Fruit fly (Drosophila melanogaster) whole organism, embryonic: ENCODE measurements around the gene CG4101.

ENCODE experiments used
- ATbp ChIP-seq: fragments of 200-800 bp; sonication (Bioruptor generic); optimal IDR thresholded peaks from 2 replicates; lab custom pipeline; 2017; ENCODE audit warnings: missing biosample characterization, mild to moderate bottlenecking, missing genetic modification characterization, missing genetic modification reagents
- Atf3 ChIP-seq: fragments of 200-800 bp; sonication (Bioruptor generic); optimal IDR thresholded peaks from 3 replicates; lab custom pipeline; 2016; ENCODE audit warnings: missing biosample characterization, missing genetic modification characterization
- Awh ChIP-seq: fragments of 200-800 bp; sonication (Bioruptor generic); IDR thresholded peaks from 2 replicates; pipeline ENCODE4, ENCODE4 v1.3.6; 2022; ENCODE audit warnings: missing biosample characterization, missing genetic modification characterization
- Bdp1 ChIP-seq: fragments of 200-800 bp; sonication (Bioruptor generic); optimal IDR thresholded peaks from 3 replicates; lab custom pipeline; 2016; ENCODE audit warnings: missing biosample characterization, missing genetic modification characterization
- CG12104 ChIP-seq: fragments of 200-800 bp; sonication (Bioruptor generic); optimal IDR thresholded peaks from 3 replicates; lab custom pipeline; 2016; ENCODE audit warnings: missing biosample characterization, missing genetic modification characterization
- CG1233 ChIP-seq: fragments of 200-800 bp; sonication (Bioruptor generic); optimal IDR thresholded peaks from 4 replicates; lab custom pipeline; 2018; ENCODE audit warnings: missing biosample characterization, mild to moderate bottlenecking, missing genetic modification characterization
- CG12659 ChIP-seq: fragments of 200-800 bp; sonication (Bioruptor generic); optimal IDR thresholded peaks from 3 replicates; lab custom pipeline; 2017; ENCODE audit warnings: mild to moderate bottlenecking, missing biosample characterization, missing genetic modification reagents, missing genetic modification characterization
- CG14014 ChIP-seq: fragments of 200-800 bp; sonication (Bioruptor generic); IDR thresholded peaks from 2 replicates; pipeline ENCODE4 v1.3.6; 2022; ENCODE audit warnings: missing biosample characterization, missing genetic modification characterization
- CG17328 ChIP-seq: fragments of 200-800 bp; sonication (Bioruptor generic); IDR thresholded peaks from 2 replicates; pipeline ENCODE4 v1.3.6; 2022; ENCODE audit warnings: missing biosample characterization, missing genetic modification characterization
- CG1792 ChIP-seq: fragments of 200-800 bp; sonication (Bioruptor generic); optimal IDR thresholded peaks from 2 replicates; lab custom pipeline; 2016; ENCODE audit warnings: missing biosample characterization, missing genetic modification characterization
- CG2120 ChIP-seq: fragments of 200-800 bp; sonication (Bioruptor generic); optimal IDR thresholded peaks from 3 replicates; lab custom pipeline; 2016; ENCODE audit warnings: missing biosample characterization, missing genetic modification characterization
- CG2712 ChIP-seq: fragments of 200-800 bp; optimal IDR thresholded peaks from 3 replicates; lab custom pipeline; 2019; ENCODE audit warnings: missing biosample characterization, mild to moderate bottlenecking, missing genetic modification characterization, moderate library complexity
- CG30431 ChIP-seq: fragments of 200-800 bp; sonication (Bioruptor generic); optimal IDR thresholded peaks from 2 replicates; lab custom pipeline; 2017; ENCODE audit warnings: missing biosample characterization, missing genetic modification characterization
- CG31365 ChIP-seq: fragments of 200-800 bp; sonication (Bioruptor generic); optimal IDR thresholded peaks from 2 replicates; lab custom pipeline; 2018; ENCODE audit warnings: missing biosample characterization, mild to moderate bottlenecking, missing genetic modification characterization
- CG4360 ChIP-seq: fragments of 200-800 bp; sonication (Bioruptor generic); IDR thresholded peaks from 2 replicates; pipeline ENCODE4 v1.3.6; 2022; ENCODE audit warnings: missing biosample characterization, missing genetic modification characterization
- CG4707 ChIP-seq: fragments of 200-800 bp; sonication (Bioruptor generic); optimal IDR thresholded peaks from 2 replicates; lab custom pipeline; 2018; ENCODE audit warnings: missing biosample characterization, mild to moderate bottlenecking, missing genetic modification characterization, moderate library complexity
- CG7928 ChIP-seq: fragments of 200-800 bp; sonication (Bioruptor generic); optimal IDR thresholded peaks from 2 replicates; lab custom pipeline; 2017; ENCODE audit warnings: missing biosample characterization, mild to moderate bottlenecking, missing genetic modification characterization
- CG9215 ChIP-seq: fragments of 200-800 bp; sonication (Bioruptor generic); IDR thresholded peaks from 2 replicates; pipeline ENCODE4 v1.3.6; 2022; ENCODE audit warnings: missing biosample characterization, missing genetic modification characterization
- CG9797 ChIP-seq: fragments of 200-800 bp; sonication (Bioruptor generic); optimal IDR thresholded peaks from 3 replicates; lab custom pipeline; 2018; ENCODE audit warnings: missing biosample characterization, mild to moderate bottlenecking, missing genetic modification characterization
- CrebB ChIP-seq: fragments of 200-800 bp; sonication (Bioruptor generic); optimal IDR thresholded peaks from 3 replicates; lab custom pipeline; 2018; ENCODE audit warnings: missing biosample characterization, mild to moderate bottlenecking, missing genetic modification characterization
- E2f2 ChIP-seq: fragments of 200-800 bp; sonication (Bioruptor generic); IDR thresholded peaks from 2 replicates; pipeline ENCODE4 v1.3.6; 2022; ENCODE audit warnings: missing biosample characterization, missing genetic modification characterization
- Eip74EF ChIP-seq, 2 experiments: fragments of 200-800 bp in 1 of 2; fragments of >200 bp in 1 of 2; sonication (Bioruptor generic) in 1 of 2; optimal IDR thresholded peaks; 2 replicates each; lab custom pipeline; 2017 to 2019; ENCODE audit warnings: missing biosample characterization in 2 of 2, missing genetic modification characterization in 2 of 2, mild to moderate bottlenecking in 1 of 2, moderate library complexity in 1 of 2
- Fer1 ChIP-seq: fragments of 200-800 bp; sonication (Bioruptor generic); optimal IDR thresholded peaks from 2 replicates; lab custom pipeline; 2017; ENCODE audit warnings: missing biosample characterization, mild to moderate bottlenecking, missing genetic modification characterization
- HHEX ChIP-seq: fragments of 200-800 bp; sonication (Bioruptor generic); optimal IDR thresholded peaks from 3 replicates; lab custom pipeline; 2017; ENCODE audit warnings: missing biosample characterization, mild to moderate bottlenecking, missing genetic modification characterization, missing genetic modification reagents
- HmgZ ChIP-seq: fragments of 200-800 bp; sonication (Bioruptor generic); optimal IDR thresholded peaks from 2 replicates; lab custom pipeline; 2018; ENCODE audit warnings: missing biosample characterization, mild to moderate bottlenecking, missing genetic modification characterization
- Hr51 ChIP-seq, 2 experiments: fragments of 200-800 bp; sonication (Bioruptor generic); optimal IDR thresholded peaks; 2 replicates in 1 of 2; 3 replicates in 1 of 2; lab custom pipeline; 2016 to 2018; ENCODE audit warnings: missing biosample characterization in 2 of 2, missing genetic modification characterization in 2 of 2, mild to moderate bottlenecking in 1 of 2, moderate library complexity in 1 of 2
- Usf ChIP-seq: fragments of 200-800 bp; sonication (Bioruptor generic); optimal IDR thresholded peaks from 2 replicates; lab custom pipeline; 2017; ENCODE audit warnings: missing genotype, missing biosample characterization, missing genetic modification characterization
- ash1 ChIP-seq: fragments of 200-800 bp; sonication (Bioruptor generic); optimal IDR thresholded peaks from 2 replicates; lab custom pipeline; 2018; ENCODE audit warnings: missing biosample characterization, mild to moderate bottlenecking, missing genetic modification characterization
- az2 ChIP-seq: fragments of 200-800 bp; sonication (Bioruptor generic); optimal IDR thresholded peaks from 3 replicates; lab custom pipeline; 2016; ENCODE audit warnings: missing biosample characterization, missing genetic modification characterization
- bigmax ChIP-seq: fragments of 200-800 bp; sonication (Bioruptor generic); optimal IDR thresholded peaks from 2 replicates; lab custom pipeline; 2018; ENCODE audit warnings: missing biosample characterization, mild to moderate bottlenecking, missing genetic modification characterization
- corto ChIP-seq: fragments of 200-800 bp; sonication (Bioruptor generic); optimal IDR thresholded peaks from 2 replicates; lab custom pipeline; 2016; ENCODE audit warnings: missing biosample characterization, mild to moderate bottlenecking, missing genetic modification characterization, moderate library complexity
- grn ChIP-seq: fragments of 200-800 bp; sonication (Bioruptor generic); optimal IDR thresholded peaks from 3 replicates; lab custom pipeline; 2017; ENCODE audit warnings: missing biosample characterization, missing genetic modification characterization
- kay ChIP-seq: fragments of 200-800 bp; sonication (Bioruptor generic); optimal IDR thresholded peaks from 2 replicates; lab custom pipeline; 2016; ENCODE audit warnings: missing biosample characterization, missing genetic modification characterization
- lola ChIP-seq, 3 experiments: fragments of >200 bp in 2 of 3; fragments of 200-800 bp in 1 of 3; sonication (Bioruptor generic) in 1 of 3; optimal IDR thresholded peaks; 2 replicates each; lab custom pipeline; 2017 to 2019; ENCODE audit warnings: missing biosample characterization in 3 of 3, missing genetic modification characterization in 3 of 3, mild to moderate bottlenecking in 1 of 3, moderate library complexity in 1 of 3
- p53 ChIP-seq: fragments of 200-800 bp; sonication (Bioruptor generic); optimal IDR thresholded peaks from 2 replicates; lab custom pipeline; 2016; ENCODE audit warnings: missing biosample characterization, missing genetic modification characterization
- pb ChIP-seq: fragments of 200-800 bp; sonication (Bioruptor generic); optimal IDR thresholded peaks from 3 replicates; lab custom pipeline; 2016; ENCODE audit warnings: missing biosample characterization, missing genetic modification characterization
- ranshi ChIP-seq: fragments of 200-800 bp; sonication (Bioruptor generic); IDR thresholded peaks from 2 replicates; pipeline ENCODE4 v1.3.6; 2022; ENCODE audit warnings: missing biosample characterization, missing genetic modification characterization
- ro ChIP-seq: fragments of 200-800 bp; sonication (Bioruptor generic); IDR thresholded peaks from 2 replicates; pipeline ENCODE4 v1.3.6; 2022; ENCODE audit warnings: missing biosample characterization, missing genetic modification characterization
- scrt ChIP-seq: fragments of 200-800 bp; sonication (Bioruptor generic); optimal IDR thresholded peaks from 2 replicates; lab custom pipeline; 2018; ENCODE audit warnings: missing biosample characterization, mild to moderate bottlenecking, missing genetic modification characterization, moderate library complexity
- slou ChIP-seq: fragments of 200-800 bp; sonication (Bioruptor generic); optimal IDR thresholded peaks from 3 replicates; lab custom pipeline; 2016; ENCODE audit warnings: missing biosample characterization, missing genetic modification characterization
- slp2 ChIP-seq: fragments of 200-800 bp; sonication (Bioruptor generic); optimal IDR thresholded peaks from 2 replicates; lab custom pipeline; 2016; ENCODE audit warnings: missing biosample characterization, missing genetic modification characterization
- ssp ChIP-seq: fragments of 200-800 bp; sonication (Bioruptor generic); IDR thresholded peaks from 2 replicates; pipeline ENCODE4 v1.3.6; 2022; ENCODE audit warnings: missing biosample characterization, missing genetic modification characterization
- tap ChIP-seq: fragments of 200-800 bp; optimal IDR thresholded peaks from 3 replicates; lab custom pipeline; 2019; ENCODE audit warnings: missing biosample characterization, mild to moderate bottlenecking, missing genetic modification characterization, moderate library complexity
- trh ChIP-seq: fragments of 200-800 bp; sonication (Bioruptor generic); optimal IDR thresholded peaks from 2 replicates; lab custom pipeline; 2016; ENCODE audit warnings: missing biosample characterization, missing genetic modification characterization
- twi ChIP-seq: fragments of 200-800 bp; optimal IDR thresholded peaks from 2 replicates; lab custom pipeline; 2019; ENCODE audit warnings: missing biosample characterization, mild to moderate bottlenecking, missing genetic modification characterization, moderate library complexity
- usp ChIP-seq: fragments of >200 bp; optimal IDR thresholded peaks from 2 replicates; lab custom pipeline; 2017; ENCODE audit warnings: missing biosample characterization, missing genetic modification characterization
- wor ChIP-seq: fragments of 200-800 bp; sonication (Bioruptor generic); IDR thresholded peaks from 2 replicates; pipeline ENCODE4 v1.3.6; 2022; ENCODE audit warnings: missing biosample characterization, missing genetic modification characterization
- zfh2 ChIP-seq: fragments of 200-800 bp; sonication (Bioruptor generic); optimal IDR thresholded peaks from 2 replicates; lab custom pipeline; 2016; ENCODE audit warnings: missing biosample characterization, missing genetic modification characterization

The CG4101 gene

dm6 chr3L:16626199-16626598, 13.9 kb downstream of the CG4101 start:
- peak; percentile 93 for TF ChIP-seq CG4360 (GFP tag; lab: Robert Waterston, UW)
- no peak for TF ChIP-seq slou
- TF ChIP-seq wor: no peak
- TF ChIP-seq, all 482 proteins: peak for 1

- TF ChIP-seq Atf3 (GFP tag; lab: Kevin White, UChicago) (no peak), twi (no peak), ranshi (GFP tag; lab: Robert Waterston, UW) (no peak), CG30431 (GFP tag; lab: Kevin White, UChicago) (no peak), HmgZ (tag; lab: Kevin White, UChicago) (no peak), ssp (GFP tag; lab: Robert Waterston, UW) (no peak), ash1 (GFP tag; lab: Kevin White, UChicago) (no peak), CG1792 (GFP tag; lab: Kevin White, UChicago) (no peak), ATbp (no peak), grn (GFP tag; lab: Kevin White, UChicago) (no peak), CG14014 (GFP tag; lab: Robert Waterston, UW) (no peak), corto (GFP tag; lab: Kevin White, UChicago) (no peak), usp (no peak), kay (GFP tag; lab: Kevin White, UChicago) (no peak), zfh2 (GFP tag; lab: Kevin White, UChicago) (no peak), trh (no peak), slp2 (GFP tag; lab: Kevin White, UChicago) (no peak)
These were observed 17.5 kb downstream of the CG4101 start for dm6 chr3L:16629793-16630192.

dm6 chr3L:16631844-16632537, 19.7 kb downstream of the CG4101 start:
- TF ChIP-seq p53 (GFP tag; lab: Kevin White, UChicago): no peak
- no peak for TF ChIP-seq bigmax (GFP tag; lab: Kevin White, UChicago)
- no peak for TF ChIP-seq tap (tag; lab: Kevin White, UChicago)
- no peak for TF ChIP-seq CG9215
- TF ChIP-seq CG12659: no peak
- TF ChIP-seq scrt (GFP tag; lab: Kevin White, UChicago): no peak
- TF ChIP-seq CG9797 (GFP tag; lab: Kevin White, UChicago): no peak
- TF ChIP-seq CG1233: no peak
- TF ChIP-seq CrebB (tag; lab: Kevin White, UChicago): no peak
- TF ChIP-seq Bdp1 (GFP tag; lab: Kevin White, UChicago): no peak
- no peak for TF ChIP-seq lola (GFP tag; optimal IDR thresholded peaks at IDR 0.05; lab: Kevin White, UChicago)
- no peak for TF ChIP-seq Fer1 (GFP tag; lab: Kevin White, UChicago)
- no peak for TF ChIP-seq E2f2 (GFP tag; lab: Robert Waterston, UW)
- TF ChIP-seq Eip74EF (GFP tag; optimal IDR thresholded peaks at IDR 0.05; lab: Kevin White, UChicago): no peak
- no peak for TF ChIP-seq Awh (GFP tag; lab: Robert Waterston, UW)
- TF ChIP-seq Hr51 (GFP tag; optimal IDR thresholded peaks at IDR 0.05; lab: Kevin White, UChicago): no peak
- no peak for TF ChIP-seq CG31365 (tag; lab: Kevin White, UChicago)
- no peak for TF ChIP-seq az2 (GFP tag; lab: Kevin White, UChicago)
- peak; percentile 15 for TF ChIP-seq CG2712
- no peak for TF ChIP-seq ro
- TF ChIP-seq CG12104 (GFP tag; lab: Kevin White, UChicago): no peak
- no peak for TF ChIP-seq pb
- TF ChIP-seq CG17328 (GFP tag; lab: Robert Waterston, UW): no peak
- no peak for TF ChIP-seq Usf (GFP tag; lab: Kevin White, UChicago)
- no peak for TF ChIP-seq CG7928 (GFP tag; lab: Kevin White, UChicago)
- TF ChIP-seq CG2120 (GFP tag; lab: Kevin White, UChicago): no peak
- TF ChIP-seq CG4707: no peak
- no peak for TF ChIP-seq HHEX (GFP tag; lab: Kevin White, UChicago)
